Fruit fly (Drosophila melanogaster) whole organism, embryonic: ENCODE measurements around the gene CG7156.

Experiments
- Abd-B ChIP-seq: fragments of 200-800 bp; sonication (Bioruptor generic); optimal IDR thresholded peaks from 2 replicates; lab custom pipeline; 2018; ENCODE audit warnings: missing biosample characterization, mild to moderate bottlenecking, missing genetic modification characterization, moderate library complexity
- Ada2b ChIP-seq: fragments of 200-800 bp; sonication (Bioruptor generic); IDR thresholded peaks from 2 replicates; pipeline ENCODE4 v1.3.6; 2022; ENCODE audit warnings: missing biosample characterization, missing genetic modification characterization
- CG10147 ChIP-seq: fragments of 200-800 bp; sonication (Bioruptor generic); optimal IDR thresholded peaks from 2 replicates; lab custom pipeline; 2019; ENCODE audit warnings: missing biosample characterization, mild to moderate bottlenecking, missing genetic modification characterization, moderate library complexity
- CG11504 ChIP-seq: fragments of 200-800 bp; sonication (Bioruptor generic); optimal IDR thresholded peaks from 3 replicates; lab custom pipeline; 2019; ENCODE audit warnings: missing biosample characterization, mild to moderate bottlenecking, missing genetic modification characterization, moderate library complexity
- CG13123 ChIP-seq: fragments of 200-800 bp; sonication (Bioruptor generic); optimal IDR thresholded peaks from 2 replicates; lab custom pipeline; 2016; ENCODE audit warnings: missing biosample characterization, missing genetic modification characterization
- CG13287 ChIP-seq: fragments of 200-800 bp; sonication (Bioruptor generic); IDR thresholded peaks from 2 replicates; pipeline ENCODE4 v1.3.6; 2022; ENCODE audit warnings: missing biosample characterization, missing genetic modification characterization; ENCODE audit not compliant: partially characterized antibody
- CG13296 ChIP-seq: fragments of 200-800 bp; sonication (Bioruptor generic); optimal IDR thresholded peaks from 3 replicates; lab custom pipeline; 2018; ENCODE audit warnings: missing biosample characterization, mild to moderate bottlenecking, missing genetic modification characterization
- CG14710 ChIP-seq: fragments of 200-800 bp; sonication (Bioruptor generic); optimal IDR thresholded peaks from 3 replicates; lab custom pipeline; 2019; ENCODE audit warnings: missing biosample characterization, mild to moderate bottlenecking, missing genetic modification characterization, moderate library complexity
- CG14860 ChIP-seq: fragments of 200-800 bp; sonication (Bioruptor generic); IDR thresholded peaks from 3 replicates; pipeline ENCODE4 v1.3.6; 2022; ENCODE audit warnings: missing biosample characterization, missing genetic modification characterization; ENCODE audit not compliant: partially characterized antibody
- CG16813 ChIP-seq: fragments of 200-800 bp; sonication (Bioruptor generic); IDR thresholded peaks from 3 replicates; pipeline ENCODE4 v1.3.6; 2022; ENCODE audit warnings: missing biosample characterization, missing genetic modification characterization; ENCODE audit not compliant: partially characterized antibody
- CG17612 ChIP-seq: fragments of 200-800 bp; sonication (Bioruptor generic); IDR thresholded peaks from 2 replicates; pipeline ENCODE4 v1.3.6; 2022; ENCODE audit warnings: missing biosample characterization, missing genetic modification characterization
- CG1792 ChIP-seq: fragments of 200-800 bp; sonication (Bioruptor generic); optimal IDR thresholded peaks from 2 replicates; lab custom pipeline; 2016; ENCODE audit warnings: missing biosample characterization, missing genetic modification characterization
- CG2116 ChIP-seq: fragments of 200-800 bp; sonication (Bioruptor generic); optimal IDR thresholded peaks from 3 replicates; lab custom pipeline; 2018; ENCODE audit warnings: missing biosample characterization, mild to moderate bottlenecking, missing genetic modification characterization
- CG2889 ChIP-seq: fragments of 200-800 bp; sonication (Bioruptor generic); IDR thresholded peaks from 3 replicates; pipeline ENCODE4 v1.3.6; 2022; ENCODE audit warnings: missing biosample characterization, missing genetic modification characterization
- CG34224 ChIP-seq: fragments of 200-800 bp; sonication (Bioruptor generic); IDR thresholded peaks from 3 replicates; pipeline ENCODE4 v1.3.6; 2022; ENCODE audit warnings: missing biosample characterization, missing genetic modification characterization; ENCODE audit not compliant: partially characterized antibody
- CG34422 ChIP-seq: fragments of 200-800 bp; sonication (Bioruptor generic); IDR thresholded peaks from 3 replicates; pipeline ENCODE4 v1.3.6; 2022; ENCODE audit warnings: missing biosample characterization, missing genetic modification characterization
- CG7357 ChIP-seq: fragments of 200-800 bp; sonication (Bioruptor generic); IDR thresholded peaks from 3 replicates; pipeline ENCODE4 v1.3.6; 2022; ENCODE audit warnings: missing biosample characterization, missing genetic modification characterization
- CG7963 ChIP-seq: fragments of 200-800 bp; sonication (Bioruptor generic); IDR thresholded peaks from 3 replicates; pipeline ENCODE4 v1.3.6; 2022; ENCODE audit warnings: missing biosample characterization, missing genetic modification characterization; ENCODE audit not compliant: partially characterized antibody
- CG8924 ChIP-seq: fragments of 200-800 bp; optimal IDR thresholded peaks from 3 replicates; lab custom pipeline; 2019; ENCODE audit warnings: missing biosample characterization, mild to moderate bottlenecking, missing genetic modification characterization, moderate library complexity
- CG9932 ChIP-seq: fragments of 200-800 bp; sonication (Bioruptor generic); IDR thresholded peaks from 2 replicates; pipeline ENCODE4 v1.3.6; 2022; ENCODE audit warnings: missing biosample characterization, missing genetic modification characterization
- D ChIP-seq, 2 experiments: fragments of 200-800 bp in 1 of 2; fragments of >200 bp in 1 of 2; sonication (Bioruptor generic) in 1 of 2; optimal IDR thresholded peaks; 2 replicates in 1 of 2; 3 replicates in 1 of 2; lab custom pipeline; 2017; ENCODE audit warnings: mild to moderate bottlenecking in 1 of 2, missing biosample characterization in 1 of 2, missing genetic modification characterization in 1 of 2, missing genetic modification reagents in 1 of 2
- Ets97D ChIP-seq: fragments of 200-800 bp; sonication (Bioruptor generic); optimal IDR thresholded peaks from 3 replicates; lab custom pipeline; 2016; ENCODE audit warnings: missing biosample characterization, missing genetic modification characterization
- Fer2 ChIP-seq: fragments of 200-800 bp; sonication (Bioruptor generic); optimal IDR thresholded peaks from 2 replicates; lab custom pipeline; 2018; ENCODE audit warnings: missing biosample characterization, mild to moderate bottlenecking, missing genetic modification characterization, moderate library complexity
- HLH4C ChIP-seq: fragments of 200-800 bp; sonication (Bioruptor generic); IDR thresholded peaks from 3 replicates; pipeline ENCODE4 v1.3.6; 2022; ENCODE audit warnings: missing biosample characterization, missing genetic modification characterization; ENCODE audit not compliant: partially characterized antibody
- Lhr ChIP-seq: fragments of 200-800 bp; sonication (Bioruptor generic); optimal IDR thresholded peaks from 3 replicates; lab custom pipeline; 2017; ENCODE audit warnings: mild to moderate bottlenecking, missing biosample characterization, missing genetic modification reagents, missing genetic modification characterization
- Myb ChIP-seq: fragments of 200-800 bp; sonication (Bioruptor generic); optimal IDR thresholded peaks from 2 replicates; lab custom pipeline; 2016; ENCODE audit warnings: missing biosample characterization, missing genetic modification characterization
- PHDP ChIP-seq: fragments of 200-800 bp; sonication (Bioruptor generic); optimal IDR thresholded peaks from 3 replicates; lab custom pipeline; 2018; ENCODE audit warnings: missing biosample characterization, mild to moderate bottlenecking, missing genetic modification characterization, moderate library complexity
- Rfx ChIP-seq: fragments of 200-800 bp; sonication (Bioruptor generic); IDR thresholded peaks from 2 replicates; pipeline ENCODE4 v1.3.6; 2022; ENCODE audit warnings: missing biosample characterization, missing genetic modification characterization
- Sry-δ ChIP-seq: fragments of 200-800 bp; sonication (Bioruptor generic); optimal IDR thresholded peaks from 2 replicates; lab custom pipeline; 2016; ENCODE audit warnings: missing biosample characterization, missing genetic modification characterization
- Trl ChIP-seq, 3 experiments: fragments of >200 bp in 2 of 3; fragments of 200-800 bp in 1 of 3; sonication (Bioruptor generic) in 1 of 3; optimal IDR thresholded peaks; 2 replicates in 1 of 3; 3 replicates in 2 of 3; lab custom pipeline; 2016 to 2017; ENCODE audit warnings: missing biosample characterization in 1 of 3, missing genetic modification characterization in 1 of 3
- amos ChIP-seq: fragments of 200-800 bp; sonication (Bioruptor generic); IDR thresholded peaks from 2 replicates; pipeline ENCODE4 v1.3.6; 2022; ENCODE audit warnings: missing biosample characterization, missing genetic modification characterization; ENCODE audit not compliant: partially characterized antibody
- ato ChIP-seq: fragments of 200-800 bp; sonication (Bioruptor generic); IDR thresholded peaks from 2 replicates; pipeline ENCODE4 v1.3.6; 2022; ENCODE audit warnings: missing biosample characterization, missing genetic modification characterization; ENCODE audit not compliant: partially characterized antibody
- btn ChIP-seq: fragments of 200-800 bp; sonication (Bioruptor generic); optimal IDR thresholded peaks from 2 replicates; lab custom pipeline; 2016; ENCODE audit warnings: missing biosample characterization, missing genetic modification characterization
- crc ChIP-seq: fragments of 200-800 bp; sonication (Bioruptor generic); optimal IDR thresholded peaks from 2 replicates; lab custom pipeline; 2016; ENCODE audit warnings: missing biosample characterization, missing genetic modification characterization
- ewg ChIP-seq: fragments of 200-800 bp; sonication (Bioruptor generic); optimal IDR thresholded peaks from 3 replicates; lab custom pipeline; 2017; ENCODE audit warnings: mild to moderate bottlenecking, missing biosample characterization, missing genetic modification reagents, missing genetic modification characterization
- ftz-f1 ChIP-seq: fragments of 200-800 bp; sonication (Bioruptor generic); optimal IDR thresholded peaks from 2 replicates; lab custom pipeline; 2016; ENCODE audit warnings: missing biosample characterization, missing genetic modification characterization
- hbn ChIP-seq: fragments of 200-800 bp; sonication (Bioruptor generic); IDR thresholded peaks from 2 replicates; pipeline ENCODE4 v1.3.6; 2022; ENCODE audit warnings: missing biosample characterization, missing genetic modification characterization; ENCODE audit not compliant: partially characterized antibody
- her ChIP-seq: fragments of 200-800 bp; sonication (Bioruptor generic); optimal IDR thresholded peaks from 2 replicates; lab custom pipeline; 2016; ENCODE audit warnings: missing biosample characterization, missing genetic modification characterization
- kni ChIP-seq: fragments of 200-800 bp; sonication (Bioruptor generic); optimal IDR thresholded peaks from 3 replicates; lab custom pipeline; 2017; ENCODE audit warnings: mild to moderate bottlenecking, missing biosample characterization, missing genetic modification reagents, missing genetic modification characterization
- phol ChIP-seq: fragments of 200-800 bp; sonication (Bioruptor generic); optimal IDR thresholded peaks from 3 replicates; lab custom pipeline; 2018; ENCODE audit warnings: missing biosample characterization, mild to moderate bottlenecking, missing genetic modification characterization, moderate library complexity
- ranshi ChIP-seq: fragments of 200-800 bp; sonication (Bioruptor generic); IDR thresholded peaks from 2 replicates; pipeline ENCODE4 v1.3.6; 2022; ENCODE audit warnings: missing biosample characterization, missing genetic modification characterization
- salm ChIP-seq: fragments of 200-800 bp; sonication (Bioruptor generic); optimal IDR thresholded peaks from 2 replicates; lab custom pipeline; 2018; ENCODE audit warnings: missing biosample characterization, mild to moderate bottlenecking, missing genetic modification characterization
- sna ChIP-seq: fragments of 200-800 bp; sonication (Bioruptor generic); IDR thresholded peaks from 2 replicates; pipeline ENCODE4 v1.3.6; 2022; ENCODE audit warnings: missing biosample characterization, missing genetic modification characterization; ENCODE audit not compliant: partially characterized antibody
- tio ChIP-seq: fragments of 200-800 bp; sonication (Bioruptor generic); optimal IDR thresholded peaks from 2 replicates; lab custom pipeline; 2017; ENCODE audit warnings: missing biosample characterization, missing genetic modification characterization, inconsistent platforms
- trem ChIP-seq: fragments of 200-800 bp; optimal IDR thresholded peaks from 3 replicates; lab custom pipeline; 2019; ENCODE audit warnings: missing biosample characterization, mild to moderate bottlenecking, missing genetic modification characterization, moderate library complexity
- trh ChIP-seq: fragments of 200-800 bp; sonication (Bioruptor generic); optimal IDR thresholded peaks from 2 replicates; lab custom pipeline; 2016; ENCODE audit warnings: missing biosample characterization, missing genetic modification characterization
- tup ChIP-seq: fragments of 200-800 bp; sonication (Bioruptor generic); optimal IDR thresholded peaks from 2 replicates; lab custom pipeline; 2016; ENCODE audit warnings: missing biosample characterization, mild to moderate bottlenecking, missing genetic modification characterization, moderate library complexity
- unc-4 ChIP-seq: fragments of 200-800 bp; sonication (Bioruptor generic); IDR thresholded peaks from 2 replicates; pipeline ENCODE4 v1.3.6; 2022; ENCODE audit warnings: missing biosample characterization, missing genetic modification characterization; ENCODE audit not compliant: partially characterized antibody

The CG7156 gene

DNA sequence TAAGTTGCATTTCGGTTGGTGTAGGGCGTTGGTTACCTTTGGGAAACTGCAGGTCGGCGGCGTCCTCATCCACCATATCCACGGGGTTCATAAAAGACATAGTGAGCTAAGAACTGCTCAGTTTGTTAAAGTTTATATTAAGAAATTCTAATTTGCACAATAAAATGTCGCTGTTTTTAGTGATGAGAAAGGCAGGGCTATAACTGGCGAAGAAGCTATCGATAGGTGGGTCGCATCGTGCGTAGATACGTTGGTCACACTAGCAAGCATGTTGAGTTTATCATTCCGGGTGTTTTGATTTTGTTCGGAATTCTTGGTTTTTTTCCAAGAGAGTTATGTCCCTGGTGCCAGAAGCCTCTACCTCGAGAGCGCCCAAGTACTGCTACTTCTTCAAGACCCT, 13.3 kb upstream of the CG7156 start, which contains the start of the genes Ada2a, Polr2D, Tgs1 and moi (continued):
- TF ChIP-seq CG14710 (tag; lab: Kevin White, UChicago) = peak; percentile 15
- TF ChIP-seq Ets97D (GFP tag; lab: Kevin White, UChicago) = peak; percentile 23
- TF ChIP-seq CG1792 (GFP tag; lab: Kevin White, UChicago) = no peak
- TF ChIP-seq ewg = no peak
- TF ChIP-seq kni (GFP tag; lab: Kevin White, UChicago) = no peak
- TF ChIP-seq CG10147 (GFP tag; lab: Kevin White, UChicago) = no peak
- no peak for TF ChIP-seq CG7357 (GFP tag; lab: Robert Waterston, UW)
- peak; percentile 84 for TF ChIP-seq amos (GFP tag; lab: Robert Waterston, UW)
- TF ChIP-seq phol (tag; lab: Kevin White, UChicago) = peak; percentile 56
- no peak for TF ChIP-seq crc (GFP tag; lab: Kevin White, UChicago)
- TF ChIP-seq D (optimal IDR thresholded peaks at IDR 0.05; lab: Kevin White, UChicago) = no peak
- TF ChIP-seq D (GFP tag; optimal IDR thresholded peaks at IDR 0.05; lab: Kevin White, UChicago) = no peak
- TF ChIP-seq CG34422 (GFP tag; lab: Robert Waterston, UW) = peak; percentile 73; the same call in 1 of the 3 replicates
- TF ChIP-seq Sry-δ (GFP tag; lab: Kevin White, UChicago) = peak; percentile 92
- no peak for TF ChIP-seq tup
- no peak for TF ChIP-seq Fer2 (tag; lab: Kevin White, UChicago)
- TF ChIP-seq Myb = peak; percentile 35
- TF ChIP-seq trh (GFP tag; lab: Kevin White, UChicago) = no peak
- no peak for TF ChIP-seq Lhr
- TF ChIP-seq CG2889 (GFP tag; lab: Robert Waterston, UW) = no peak
- peak; percentile 70 for TF ChIP-seq trem
- TF ChIP-seq CG2116 (GFP tag; lab: Kevin White, UChicago) = peak; percentile 66
- no peak for TF ChIP-seq PHDP
- peak; percentile 64 for TF ChIP-seq sna
- no peak for TF ChIP-seq Trl (optimal IDR thresholded peaks at IDR 0.05; lab: Kevin White, UChicago)
- TF ChIP-seq Trl (GFP tag; optimal IDR thresholded peaks at IDR 0.05; lab: Kevin White, UChicago) = no peak
- peak; percentile 57 for TF ChIP-seq ato
- no peak for TF ChIP-seq CG13123 (GFP tag; lab: Kevin White, UChicago)
- TF ChIP-seq CG17612 (GFP tag; lab: Robert Waterston, UW) = no peak
- TF ChIP-seq HLH4C (GFP tag; lab: Robert Waterston, UW) = peak; percentile 66; the same call in 2 of the 3 replicates
- no peak for TF ChIP-seq CG8924
- TF ChIP-seq CG11504 (tag; lab: Kevin White, UChicago) = no peak
- peak; percentile 85 for TF ChIP-seq CG34224 (GFP tag; lab: Robert Waterston, UW)
- peak; percentile 86 for TF ChIP-seq CG13287 (GFP tag; lab: Robert Waterston, UW)
- no peak for TF ChIP-seq ranshi
- no peak for TF ChIP-seq salm (tag; lab: Kevin White, UChicago)
- no peak for TF ChIP-seq btn
- TF ChIP-seq CG16813 = peak; percentile 80
- peak; percentile 44 for TF ChIP-seq CG9932 (GFP tag; lab: Robert Waterston, UW)
- TF ChIP-seq tio (GFP tag; lab: Kevin White, UChicago) = no peak
- no peak for TF ChIP-seq CG13296
- no peak for TF ChIP-seq Ada2b (GFP tag; lab: Robert Waterston, UW)
- TF ChIP-seq unc-4 = peak; percentile 75; the same call in 1 of the 2 replicates
- TF ChIP-seq ftz-f1 (GFP tag; lab: Kevin White, UChicago) = peak; percentile 80
- TF ChIP-seq Abd-B = no peak
- TF ChIP-seq her = peak; percentile 2
- TF ChIP-seq CG7963 (GFP tag; lab: Robert Waterston, UW) = peak; percentile 46; the same call in 2 of the 3 replicates
- peak; percentile 67 for TF ChIP-seq CG14860 (GFP tag; lab: Robert Waterston, UW)
- peak; percentile 72 for TF ChIP-seq hbn (GFP tag; lab: Robert Waterston, UW)
- TF ChIP-seq Rfx = no peak
